Worm (Caenorhabditis elegans) whole organism, young adult: Measurements from ENCODE around the gene F09G2.8.

Experiments used
- B0019.2 ChIP-seq: fragments of 200-800 bp; sonication (Bioruptor generic); conservative IDR thresholded peaks from 2 replicates; pipeline ENCODE4 v1.3.6; 2022; ENCODE audit warnings: missing genetic modification reagents, missing genetic modification characterization, missing compliant biosample characterization
- C06A6.2 ChIP-seq: fragments of 200-800 bp; sonication (Bioruptor generic); conservative IDR thresholded peaks from 2 replicates; pipeline ENCODE4 v1.3.6; 2022; ENCODE audit warnings: missing genetic modification characterization, missing compliant biosample characterization
- C17E4.6 ChIP-seq: fragments of 200-800 bp; sonication (Bioruptor generic); IDR thresholded peaks from 2 replicates; pipeline ENCODE4 v1.3.6; 2022; ENCODE audit warnings: missing genetic modification reagents, missing genetic modification characterization, missing compliant biosample characterization
- D2030.7 ChIP-seq: fragments of 200-800 bp; sonication (Bioruptor generic); IDR thresholded peaks from 2 replicates; pipeline ENCODE4 v1.3.6; 2022; ENCODE audit warnings: missing genetic modification reagents, missing genetic modification characterization, missing compliant biosample characterization
- F37B4.10 ChIP-seq: fragments of 200-800 bp; sonication (Bioruptor generic); IDR thresholded peaks from 2 replicates; pipeline ENCODE4 v1.3.6; 2022; ENCODE audit warnings: missing genetic modification characterization, missing compliant biosample characterization
- F39B2.1 ChIP-seq: fragments of 200-800 bp; sonication (Bioruptor generic); IDR thresholded peaks from 2 replicates; pipeline ENCODE4 v1.3.6; 2022; ENCODE audit warnings: missing genetic modification reagents, missing genetic modification characterization, missing compliant biosample characterization
- F57A8.1 ChIP-seq: fragments of 200-800 bp; sonication (Bioruptor generic); optimal IDR thresholded peaks from 2 replicates; lab custom pipeline; 2018; ENCODE audit warnings: mild to moderate bottlenecking, missing genetic modification characterization, moderate library complexity, missing compliant biosample characterization
- T26A5.8 ChIP-seq: sonication (generic microtip); optimal IDR thresholded peaks from 2 replicates; lab custom pipeline; 2016; ENCODE audit warnings: missing genetic modification characterization, missing compliant biosample characterization
- Y53F4B.3 ChIP-seq: fragments of 200-800 bp; sonication (Bioruptor generic); IDR thresholded peaks from 2 replicates; pipeline ENCODE4 v1.3.6; 2022; ENCODE audit warnings: missing genetic modification reagents, missing genetic modification characterization, missing compliant biosample characterization
- Y53G8AR.9 ChIP-seq: fragments of 200-800 bp; sonication (Bioruptor generic); conservative IDR thresholded peaks from 2 replicates; pipeline ENCODE4 v1.3.6; 2022; ENCODE audit warnings: missing genetic modification reagents, missing genetic modification characterization, missing compliant biosample characterization
- Y67H2A.10 ChIP-seq: fragments of 200-800 bp; sonication (Bioruptor generic); conservative IDR thresholded peaks from 2 replicates; pipeline ENCODE4 v1.3.6; 2022; ENCODE audit warnings: missing genetic modification reagents, missing genetic modification characterization, missing compliant biosample characterization
- Y79H2A.3 ChIP-seq: fragments of 200-800 bp; sonication (Bioruptor generic); conservative IDR thresholded peaks from 2 replicates; pipeline ENCODE4 v1.3.6; 2022; ENCODE audit warnings: missing genetic modification reagents, missing genetic modification characterization, missing compliant biosample characterization
- Y95B8A.8 ChIP-seq: fragments of 200-800 bp; sonication (Bioruptor generic); IDR thresholded peaks from 2 replicates; pipeline ENCODE4 v1.3.6; 2022; ENCODE audit warnings: missing genetic modification reagents, missing genetic modification characterization, missing compliant biosample characterization
- aptf-2 ChIP-seq: fragments of 200-800 bp; sonication (Bioruptor generic); conservative IDR thresholded peaks from 2 replicates; pipeline ENCODE4 v1.3.6; 2022; ENCODE audit warnings: missing genetic modification reagents, missing genetic modification characterization, missing compliant biosample characterization
- athp-1 ChIP-seq: sonication (generic microtip); optimal IDR thresholded peaks from 2 replicates; lab custom pipeline; 2017; ENCODE audit warnings: mild to moderate bottlenecking, missing genetic modification characterization, missing compliant biosample characterization
- attf-5 ChIP-seq: fragments of 200-800 bp; sonication (Bioruptor generic); optimal IDR thresholded peaks from 2 replicates; lab custom pipeline; 2018; ENCODE audit warnings: mild to moderate bottlenecking, missing genetic modification characterization, missing compliant biosample characterization
- bed-2 ChIP-seq: fragments of 200-800 bp; sonication (Bioruptor generic); IDR thresholded peaks from 2 replicates; pipeline ENCODE4 v1.3.6; 2022; ENCODE audit warnings: missing genetic modification reagents, missing genetic modification characterization, missing compliant biosample characterization
- cebp-1 ChIP-seq, 2 experiments: fragments of 200-800 bp in 1 of 2; sonication (Bioruptor generic) in 1 of 2; sonication (generic microtip) in 1 of 2; IDR thresholded peaks in 1 of 2; optimal IDR thresholded peaks in 1 of 2; 2 replicates each; pipeline versions ENCODE4 v1.3.6 to Lab custom; 2017 to 2022; ENCODE audit warnings: missing compliant biosample characterization in 2 of 2, missing genetic modification characterization in 2 of 2, mild to moderate bottlenecking in 1 of 2, missing genetic modification reagents in 1 of 2, moderate library complexity in 1 of 2
- ceh-100 ChIP-seq: fragments of 200-800 bp; sonication (Bioruptor generic); IDR thresholded peaks from 2 replicates; pipeline ENCODE4 v1.3.6; 2022; ENCODE audit warnings: missing genetic modification reagents, missing genetic modification characterization, missing compliant biosample characterization
- ceh-27 ChIP-seq: fragments of 200-800 bp; sonication (Bioruptor generic); optimal IDR thresholded peaks from 2 replicates; lab custom pipeline; 2018; ENCODE audit warnings: mild to moderate bottlenecking, missing genetic modification characterization, moderate library complexity, missing compliant biosample characterization
- ceh-58 ChIP-seq: fragments of 200-800 bp; sonication (Bioruptor generic); IDR thresholded peaks from 2 replicates; pipeline ENCODE4 v1.3.6; 2022; ENCODE audit warnings: missing genetic modification characterization, missing compliant biosample characterization
- die-1 ChIP-seq: sonication (generic microtip); optimal IDR thresholded peaks from 2 replicates; lab custom pipeline; 2016; ENCODE audit warnings: missing genotype, mild to moderate bottlenecking, missing genetic modification characterization, missing compliant biosample characterization
- dpl-1 ChIP-seq: fragments of 150-350 bp; optimal IDR thresholded peaks from 2 replicates; lab custom pipeline; 2014; ENCODE audit warnings: missing biosample characterization, missing genetic modification reagents, missing genetic modification characterization
- egl-44 ChIP-seq: fragments of 200-800 bp; sonication (Bioruptor generic); IDR thresholded peaks from 2 replicates; pipeline ENCODE4 v1.3.6; 2022; ENCODE audit warnings: missing genetic modification reagents, missing genetic modification characterization, missing compliant biosample characterization
- ets-4 ChIP-seq: fragments of 200-800 bp; sonication (Bioruptor generic); optimal IDR thresholded peaks from 2 replicates; lab custom pipeline; 2018; ENCODE audit warnings: mild to moderate bottlenecking, missing genetic modification characterization, missing compliant biosample characterization
- hlh-12 ChIP-seq: sonication (generic microtip); optimal IDR thresholded peaks from 2 replicates; lab custom pipeline; 2016; ENCODE audit warnings: missing genetic modification characterization, missing compliant biosample characterization
- hmg-20 ChIP-seq: fragments of 200-800 bp; sonication (Bioruptor generic); IDR thresholded peaks from 2 replicates; pipeline ENCODE4 v1.3.6; 2022; ENCODE audit warnings: missing genetic modification reagents, missing genetic modification characterization, missing compliant biosample characterization
- hsf-1 ChIP-seq: fragments of 200-800 bp; sonication (Bioruptor generic); IDR thresholded peaks from 2 replicates; pipeline ENCODE4 v1.3.6; 2022; ENCODE audit warnings: missing genetic modification reagents, missing genetic modification characterization, missing compliant biosample characterization
- let-607 ChIP-seq, 2 experiments: fragments of 200-800 bp in 1 of 2; sonication (Bioruptor generic) in 1 of 2; sonication (generic microtip) in 1 of 2; optimal IDR thresholded peaks; 2 replicates each; lab custom pipeline; 2016 to 2018; ENCODE audit warnings: mild to moderate bottlenecking in 2 of 2, missing compliant biosample characterization in 2 of 2, missing genetic modification characterization in 2 of 2, moderate library complexity in 2 of 2, missing genotype in 1 of 2
- lin-26 ChIP-seq: fragments of 200-800 bp; sonication (Bioruptor generic); IDR thresholded peaks from 2 replicates; pipeline ENCODE4 v1.3.6; 2022; ENCODE audit warnings: missing genetic modification reagents, missing genetic modification characterization, missing compliant biosample characterization
- lin-35 ChIP-seq, 3 experiments: fragments of 150-350 bp in 2 of 3; sonication (generic microtip) in 1 of 3; optimal IDR thresholded peaks; 2 replicates each; lab custom pipeline; 2014 to 2018; ENCODE audit warnings: missing biosample characterization in 3 of 3, missing genetic modification characterization in 3 of 3, missing genetic modification reagents in 3 of 3
- lin-40 ChIP-seq: sonication (generic microtip); optimal IDR thresholded peaks from 2 replicates; lab custom pipeline; 2016; ENCODE audit warnings: missing genetic modification characterization, mild to moderate bottlenecking, missing compliant biosample characterization, missing genotype, missing genetic modification reagents
- lin-54 ChIP-seq: fragments of 200-800 bp; sonication (Bioruptor generic); optimal IDR thresholded peaks from 2 replicates; lab custom pipeline; 2018; ENCODE audit warnings: mild to moderate bottlenecking, missing genetic modification characterization, missing compliant biosample characterization
- mxl-1 ChIP-seq: sonication (generic microtip); optimal IDR thresholded peaks from 2 replicates; lab custom pipeline; 2016; ENCODE audit warnings: missing genetic modification characterization, missing compliant biosample characterization
- nfya-1 ChIP-seq: sonication (generic microtip); optimal IDR thresholded peaks from 2 replicates; lab custom pipeline; 2017; ENCODE audit warnings: antibody characterized with exemption, missing compliant biosample characterization, missing genetic modification characterization, borderline replicate concordance; ENCODE audit not compliant: insufficient read depth
- nfyb-1 ChIP-seq: fragments of 200-800 bp; sonication (Bioruptor generic); IDR thresholded peaks from 2 replicates; pipeline ENCODE4 v1.3.6; 2022; ENCODE audit warnings: missing genetic modification reagents, missing genetic modification characterization, missing compliant biosample characterization
- nhr-27 ChIP-seq: fragments of 200-800 bp; sonication (Bioruptor generic); optimal IDR thresholded peaks from 2 replicates; lab custom pipeline; 2018; ENCODE audit warnings: mild to moderate bottlenecking, missing genetic modification characterization, moderate library complexity, missing compliant biosample characterization
- sea-2 ChIP-seq: fragments of 200-800 bp; sonication (Bioruptor generic); IDR thresholded peaks from 2 replicates; pipeline ENCODE4 v1.3.6; 2022; ENCODE audit warnings: missing genetic modification characterization, missing compliant biosample characterization
- somi-1 ChIP-seq: fragments of 200-800 bp; sonication (Bioruptor generic); optimal IDR thresholded peaks from 2 replicates; lab custom pipeline; 2018; ENCODE audit warnings: mild to moderate bottlenecking, missing genetic modification characterization, missing compliant biosample characterization
- tbp1 ChIP-seq: fragments of 200-800 bp; sonication (Bioruptor generic); optimal IDR thresholded peaks from 2 replicates; lab custom pipeline; 2018; ENCODE audit warnings: mild to moderate bottlenecking, missing genetic modification characterization, missing compliant biosample characterization
- unc-130 ChIP-seq: sonication (generic microtip); optimal IDR thresholded peaks from 2 replicates; lab custom pipeline; 2016; ENCODE audit warnings: missing genetic modification reagents, missing genetic modification characterization, missing compliant biosample characterization
- xnd-1 ChIP-seq: sonication (generic microtip); optimal IDR thresholded peaks from 2 replicates; lab custom pipeline; 2016; ENCODE audit warnings: missing genotype, missing genetic modification reagents, missing genetic modification characterization, missing compliant biosample characterization
- zim-3 ChIP-seq: sonication (generic microtip); optimal IDR thresholded peaks from 2 replicates; lab custom pipeline; 2017; ENCODE audit warnings: mild to moderate bottlenecking, missing genetic modification characterization, moderate library complexity, missing compliant biosample characterization
- ztf-6 ChIP-seq: fragments of 200-800 bp; sonication (Bioruptor generic); IDR thresholded peaks from 2 replicates; pipeline ENCODE4 v1.3.6; 2022; ENCODE audit warnings: missing genetic modification reagents, missing genetic modification characterization, missing compliant biosample characterization

F09G2.8 gene

DNA sequence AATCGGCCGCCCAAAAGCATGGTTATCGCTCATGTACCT, 43.5 kb upstream of the F09G2.8 start, which contains the start of gene hpo-9:
hpo-9 (minus strand) TSS at position 37 of the 39 bp plus-strand sequence.
- TF ChIP-seq F39B2.1 (GFP tag; lab: Robert Waterston, UW) (no peak), unc-130 (GFP tag; lab: Kevin White, UChicago) (no peak), nfyb-1 (GFP tag; lab: Robert Waterston, UW) (no peak), D2030.7 (no peak), aptf-2 (GFP tag; lab: Robert Waterston, UW) (no peak), ceh-58 (GFP tag; lab: Robert Waterston, UW) (no peak), lin-40 (tag; lab: Kevin White, UChicago) (no peak), nhr-27 (tag; lab: Kevin White, UChicago) (no peak), zim-3 (tag; lab: Kevin White, UChicago) (no peak), Y53F4B.3 (no peak), attf-5 (GFP tag; lab: Kevin White, UChicago) (no peak), let-607 (tag; optimal IDR thresholded peaks at IDR 0.05; lab: Kevin White, UChicago) (no peak), sea-2 (GFP tag; lab: Robert Waterston, UW) (no peak), ztf-6 (GFP tag; lab: Robert Waterston, UW) (no peak), somi-1 (GFP tag; lab: Kevin White, UChicago) (no peak)

ce11 chrV:7236694-7237093, 43.2 kb upstream of the F09G2.8 start:
- TF ChIP-seq ets-4 (GFP tag; lab: Kevin White, UChicago) (no peak), athp-1 (tag; lab: Kevin White, UChicago) (no peak), hlh-12 (tag; lab: Kevin White, UChicago) (no peak), nfya-1 (tag; lab: Kevin White, UChicago) (no peak), C17E4.6 (GFP tag; lab: Robert Waterston, UW) (no peak), ceh-27 (GFP tag; lab: Kevin White, UChicago) (no peak), nfyb-1 (GFP tag; lab: Robert Waterston, UW) (no peak), hsf-1 (no peak), let-607 (tag; optimal IDR thresholded peaks at IDR 0.05; lab: Kevin White, UChicago) (no peak), egl-44 (GFP tag; lab: Robert Waterston, UW) (no peak), tbp1 (GFP tag; lab: Kevin White, UChicago) (no peak), B0019.2 (GFP tag; lab: Robert Waterston, UW) (no peak), attf-5 (GFP tag; lab: Kevin White, UChicago) (no peak), hmg-20 (no peak)

DNA sequence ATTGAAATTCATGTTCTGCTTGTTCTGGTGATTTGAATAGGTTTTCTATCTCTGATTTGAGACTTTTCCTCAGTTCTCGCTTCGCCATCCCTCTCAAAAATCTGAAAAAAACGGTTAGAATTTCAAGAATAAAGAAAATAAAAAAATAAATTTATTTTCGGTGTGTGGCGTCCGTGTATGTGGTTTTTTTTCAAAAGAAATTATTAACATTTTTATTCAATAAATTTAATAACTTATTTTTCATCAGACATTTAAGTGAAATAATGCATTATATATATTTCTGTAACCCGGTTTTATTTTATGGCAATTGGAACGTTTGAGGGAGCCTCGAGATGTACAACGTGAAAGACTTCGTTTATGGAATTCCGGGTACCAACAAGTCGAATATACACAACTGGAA, 41.3 kb upstream of the F09G2.8 start, which contains the start of gene C05C8.5:
C05C8.5 (minus strand) TSS at position 101 of the 400 bp plus-strand sequence.
- TF ChIP-seq hlh-12 (tag; lab: Kevin White, UChicago) (no peak), die-1 (tag; lab: Kevin White, UChicago) (no peak)

DNA sequence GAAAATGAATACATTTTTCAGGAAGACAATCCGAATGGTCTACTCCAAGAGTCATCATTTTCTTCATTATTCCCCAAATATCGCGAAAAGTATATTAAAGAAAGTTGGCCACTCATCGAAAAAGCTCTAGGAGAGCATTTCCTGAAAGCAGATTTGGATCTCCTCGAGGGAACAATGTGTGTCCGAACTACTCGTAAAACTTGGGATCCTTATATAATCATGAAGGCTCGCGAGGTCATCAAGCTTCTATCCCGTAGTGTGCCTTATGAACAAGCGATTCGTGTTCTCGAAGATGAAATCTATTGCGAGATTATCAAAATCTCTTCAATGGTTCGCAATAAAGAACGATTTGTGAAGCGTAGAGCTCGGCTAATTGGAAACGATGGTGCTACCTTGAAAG, 38.1 kb upstream of the F09G2.8 start:
- no peak for TF ChIP-seq ceh-100 (GFP tag; lab: Robert Waterston, UW)
- TF ChIP-seq dpl-1 (GFP tag; lab: Kevin White, UChicago), result no peak
- no peak for TF ChIP-seq Y95B8A.8
- TF ChIP-seq xnd-1, result no peak
- TF ChIP-seq Y79H2A.3, result no peak
- no peak for TF ChIP-seq F57A8.1
- no peak for TF ChIP-seq C06A6.2 (GFP tag; lab: Robert Waterston, UW)
- TF ChIP-seq, all 124 proteins: peak for 0

ce11 chrV:7230847-7231246, 37.4 kb upstream of the F09G2.8 start, which contains the start of the genes gei-6 and krr-1:
Gene gei-6, minus strand, starts transcription at chrV:7230848.
Gene krr-1, plus strand, starts transcription at chrV:7231190.
- TF ChIP-seq mxl-1 (no peak), Y67H2A.10 (GFP tag; lab: Robert Waterston, UW) (no peak), hmg-20 (no peak), lin-54 (peak; percentile 14), F37B4.10 (GFP tag; lab: Robert Waterston, UW) (no peak), lin-26 (no peak), Y53G8AR.9 (no peak), bed-2 (GFP tag; lab: Robert Waterston, UW) (no peak), nfyb-1 (GFP tag; lab: Robert Waterston, UW) (no peak), cebp-1 (GFP tag; IDR thresholded peaks at IDR 0.05; lab: Robert Waterston, UW) (no peak), cebp-1 (tag; optimal IDR thresholded peaks at IDR 0.05; lab: Kevin White, UChicago) (peak; percentile 51), T26A5.8 (tag; lab: Kevin White, UChicago) (no peak), lin-35 (GFP tag; optimal IDR thresholded peaks at IDR 0.05; lab: Kevin White, UChicago) (peak in 1 of 3 experiments; percentile 53)
